Fruit fly (Drosophila melanogaster): ENCODE results near the gene Caf1-180.
A peak's percentile ranks its signal among the peaks of the same experiment; 100 is the strongest.

Gene Caf1-180

dm6 chrX:8593159-8593476 lies 13.0 kb downstream of the Caf1-180 start:
- TF ChIP-seq CG17801 (GFP tag; optimal IDR thresholded peaks at IDR 0.05; ENCODE audit: partially characterized antibody) = no peak

- no peak for TF ChIP-seq CG17801 (GFP tag; optimal IDR thresholded peaks at IDR 0.05; ENCODE audit: partially characterized antibody)
These were observed 13.5 kb downstream of the Caf1-180 start for dm6 chrX:8592437-8593158.

DNA sequence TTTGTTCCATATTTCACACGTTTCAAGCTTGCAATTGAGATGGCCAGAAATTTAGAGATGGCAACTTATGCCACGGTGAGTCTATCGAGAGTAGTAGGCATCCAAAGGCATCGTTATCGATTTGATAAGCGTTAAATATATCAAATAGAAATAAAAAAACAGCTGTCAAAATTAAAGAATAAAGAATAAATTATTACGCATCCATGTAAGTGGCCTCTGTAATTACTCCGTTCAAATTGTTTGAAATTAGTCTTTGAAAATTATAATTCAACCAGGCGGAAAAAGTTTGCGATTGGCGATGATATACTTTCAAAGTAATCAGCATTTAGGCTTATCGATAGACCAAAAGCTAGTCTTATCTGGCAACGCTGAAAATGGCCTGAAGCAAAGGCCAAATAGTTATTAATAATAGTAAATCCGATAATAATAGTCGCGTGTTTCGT lies 14.4 kb downstream of the Caf1-180 start, which contains the start of the genes CG12659 and Crag:
CG12659 (minus strand) TSS at position 45 of the 443 bp plus-strand sequence.
Crag (plus strand) TSS at position 347 of the 443 bp plus-strand sequence.
- TF ChIP-seq CG17801 (GFP tag; optimal IDR thresholded peaks at IDR 0.05; ENCODE audit: partially characterized antibody) = peak; percentile 13

dm6 chrX:8588607-8589171 lies 17.4 kb downstream of the Caf1-180 start, which contains the start of gene CG12081:
Gene CG12081 (plus strand): TSS chrX:8588811.
- TF ChIP-seq CG17801 (GFP tag; optimal IDR thresholded peaks at IDR 0.05; ENCODE audit: partially characterized antibody) = peak; percentile 19

dm6 chrX:8583159-8583558 lies 22.9 kb downstream of the Caf1-180 start:
- TF ChIP-seq CG17801 (GFP tag; optimal IDR thresholded peaks at IDR 0.05; ENCODE audit: partially characterized antibody) = no peak

DNA sequence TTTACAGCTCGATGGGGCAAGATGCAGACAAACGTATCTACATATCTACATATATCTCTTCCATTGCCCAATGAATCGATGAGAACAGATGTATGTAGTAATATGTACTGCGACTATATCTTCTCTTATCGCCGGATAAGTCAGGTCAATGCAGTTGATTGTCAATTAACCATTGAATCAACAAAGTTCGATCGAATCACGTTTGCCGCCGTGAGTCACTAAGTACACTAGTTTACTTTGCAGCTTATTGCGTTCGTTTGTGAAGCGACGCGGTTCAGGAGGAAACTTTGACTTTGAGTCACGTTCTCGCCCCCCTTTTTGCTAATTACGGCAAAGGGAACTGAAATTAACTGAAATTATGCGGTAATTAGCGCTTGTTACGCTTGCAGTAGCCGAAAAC lies 25.3 kb downstream of the Caf1-180 start:
- no peak for TF ChIP-seq CG17801 (GFP tag; optimal IDR thresholded peaks at IDR 0.05; ENCODE audit: partially characterized antibody)

DNA sequence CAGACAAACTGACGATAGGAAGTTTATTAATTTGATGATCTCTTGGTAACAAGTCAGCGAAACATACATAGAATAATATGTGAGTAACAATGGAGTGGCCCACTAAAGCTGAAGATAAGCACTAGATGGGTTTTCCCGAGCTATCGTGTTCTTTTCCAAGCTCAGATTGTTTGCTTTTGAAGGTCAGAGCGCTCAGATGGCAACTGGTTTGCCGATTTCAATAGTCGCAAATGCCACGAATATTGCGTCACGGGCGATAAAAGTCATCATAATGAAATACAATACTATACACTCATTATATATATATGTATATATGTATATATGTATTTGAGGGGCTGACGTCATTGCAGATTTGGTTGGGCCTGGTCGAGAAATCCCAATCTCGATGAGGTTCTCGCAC lies 26.2 kb downstream of the Caf1-180 start:
- no peak for TF ChIP-seq CG17801 (GFP tag; optimal IDR thresholded peaks at IDR 0.05; ENCODE audit: partially characterized antibody)

DNA sequence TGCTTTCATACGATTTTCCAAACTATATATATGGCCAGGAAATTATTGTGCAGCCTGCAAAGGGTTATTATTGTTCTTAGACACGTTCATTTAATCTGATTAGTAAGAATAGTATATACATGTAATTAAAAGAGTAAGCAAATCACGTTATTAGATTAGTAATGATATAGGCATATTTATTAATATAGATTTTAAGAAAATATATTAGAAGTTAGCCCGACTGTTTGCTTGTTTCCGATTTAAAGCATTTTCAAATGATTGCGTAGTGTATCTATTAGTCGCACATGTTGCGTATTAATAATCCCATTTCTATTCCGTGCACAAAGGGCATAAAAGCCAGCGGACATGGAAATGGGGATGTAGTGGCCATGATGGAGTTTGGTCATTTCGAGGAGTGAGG lies 27.0 kb downstream of the Caf1-180 start:
- no peak for TF ChIP-seq CG17801 (GFP tag; optimal IDR thresholded peaks at IDR 0.05; ENCODE audit: partially characterized antibody)

dm6 chrX:8576675-8577074 lies 29.4 kb downstream of the Caf1-180 start:
- no peak for TF ChIP-seq CG17801 (GFP tag; optimal IDR thresholded peaks at IDR 0.05; ENCODE audit: partially characterized antibody)

- TF ChIP-seq CG17801 (GFP tag; optimal IDR thresholded peaks at IDR 0.05; ENCODE audit: partially characterized antibody) = peak; percentile 78
These were observed 31.3 kb downstream of the Caf1-180 start for dm6 chrX:8574672-8575350.

DNA sequence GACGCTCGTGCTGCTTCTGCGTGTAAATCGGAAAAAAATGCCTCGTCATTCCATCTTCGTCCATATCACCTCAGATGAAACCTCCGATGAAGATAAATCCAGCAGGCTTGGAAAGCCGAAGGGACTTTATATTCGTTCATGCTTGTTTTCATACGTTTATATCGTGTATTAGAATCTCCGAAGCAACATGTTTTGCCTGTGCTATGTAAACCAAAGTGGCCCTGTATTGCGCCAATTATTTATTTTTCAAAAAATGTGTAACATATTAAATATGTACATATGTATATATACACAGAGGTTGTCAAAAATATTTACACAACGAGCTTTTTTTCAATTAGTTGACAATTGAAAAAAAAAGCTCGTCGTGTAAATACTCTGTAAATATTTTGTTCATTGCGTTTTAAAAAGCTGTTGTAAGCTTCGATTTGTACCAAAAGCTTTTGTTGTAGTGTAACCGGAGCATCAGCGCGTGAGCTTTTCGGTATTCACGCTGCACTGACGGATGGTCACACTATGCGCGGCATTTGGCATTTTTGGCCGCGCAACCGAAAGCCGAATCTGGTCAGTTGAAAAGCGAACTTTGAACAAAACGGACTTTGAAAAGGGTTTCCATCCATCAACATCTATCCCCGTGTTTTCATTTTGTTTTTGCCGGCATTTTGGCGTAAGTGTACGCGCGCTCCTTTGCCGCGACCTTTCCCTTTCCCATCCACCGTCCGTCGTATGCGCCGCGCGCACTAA lies 32.2 kb downstream of the Caf1-180 start, which contains the start of gene CG12065:
CG12065 (plus strand) TSS at position 563 of the 741 bp plus-strand sequence.
- peak; percentile 54 for TF ChIP-seq CG17801 (GFP tag; optimal IDR thresholded peaks at IDR 0.05; ENCODE audit: partially characterized antibody)

- no peak for TF ChIP-seq CG17801 (GFP tag; optimal IDR thresholded peaks at IDR 0.05; ENCODE audit: partially characterized antibody)
These were observed 33.0 kb downstream of the Caf1-180 start, which contains the start of gene spirit for dm6 chrX:8572939-8573594. Gene spirit (minus strand): TSS chrX:8573593.

dm6 chrX:8571936-8572335 lies 34.2 kb downstream of the Caf1-180 start:
- no peak for TF ChIP-seq CG17801 (GFP tag; optimal IDR thresholded peaks at IDR 0.05; ENCODE audit: partially characterized antibody)

DNA sequence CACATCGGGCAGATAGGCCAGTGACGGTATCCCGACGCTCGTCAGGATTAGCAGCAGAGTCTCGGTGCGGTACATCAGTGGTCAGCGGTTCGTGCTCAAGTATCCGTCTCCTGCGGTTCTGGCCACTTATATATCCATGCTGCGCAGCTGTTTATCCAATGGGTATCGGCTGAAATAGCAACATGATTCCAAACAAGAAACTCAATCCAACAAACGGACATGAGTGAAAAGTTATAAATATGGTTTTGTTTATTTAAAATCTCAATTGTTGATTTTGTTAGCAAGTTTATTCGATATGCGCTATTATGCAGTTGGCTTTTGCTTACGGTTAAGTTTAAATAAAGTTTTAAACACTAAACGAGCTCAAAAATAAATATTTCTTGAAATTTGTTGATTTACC lies 35.3 kb downstream of the Caf1-180 start, which contains the start of gene CG12111:
CG12111 (minus strand) TSS at position 101 of the 400 bp plus-strand sequence.
- TF ChIP-seq CG17801 (GFP tag; optimal IDR thresholded peaks at IDR 0.05; ENCODE audit: partially characterized antibody) = no peak
